Fruit fly (Drosophila melanogaster) whole organism, embryonic: Measurements from ENCODE around the gene Edg78E.

Experiments used
- Abd-B ChIP-seq: fragments of 200-800 bp; sonication (Bioruptor generic); optimal IDR thresholded peaks from 2 replicates; lab custom pipeline; 2018; ENCODE audit warnings: missing biosample characterization, mild to moderate bottlenecking, missing genetic modification characterization, moderate library complexity
- B-H1 ChIP-seq: fragments of 200-800 bp; sonication (Bioruptor generic); IDR thresholded peaks from 3 replicates; pipeline ENCODE4 v1.3.6; 2022; ENCODE audit warnings: missing biosample characterization, missing genetic modification characterization
- CG11456 ChIP-seq: fragments of 200-800 bp; sonication (Bioruptor generic); IDR thresholded peaks from 3 replicates; pipeline ENCODE4 v1.3.6; 2022; ENCODE audit warnings: missing biosample characterization, missing genetic modification characterization
- CG12104 ChIP-seq: fragments of 200-800 bp; sonication (Bioruptor generic); optimal IDR thresholded peaks from 3 replicates; lab custom pipeline; 2016; ENCODE audit warnings: missing biosample characterization, missing genetic modification characterization
- CG12219 ChIP-seq: fragments of 200-800 bp; sonication (Bioruptor generic); optimal IDR thresholded peaks from 3 replicates; lab custom pipeline; 2018; ENCODE audit warnings: missing biosample characterization, mild to moderate bottlenecking, missing genetic modification characterization
- CG17328 ChIP-seq: fragments of 200-800 bp; sonication (Bioruptor generic); IDR thresholded peaks from 2 replicates; pipeline ENCODE4 v1.3.6; 2022; ENCODE audit warnings: missing biosample characterization, missing genetic modification characterization
- CG34376 ChIP-seq: fragments of 200-800 bp; sonication (Bioruptor generic); optimal IDR thresholded peaks from 2 replicates; lab custom pipeline; 2018; ENCODE audit warnings: missing biosample characterization, mild to moderate bottlenecking, missing genetic modification characterization
- CG3995 ChIP-seq: fragments of 200-800 bp; sonication (Bioruptor generic); optimal IDR thresholded peaks from 3 replicates; lab custom pipeline; 2016; ENCODE audit warnings: missing biosample characterization, missing genetic modification characterization
- CG4404 ChIP-seq: fragments of 200-800 bp; sonication (Bioruptor generic); IDR thresholded peaks from 2 replicates; pipeline ENCODE4 v1.3.6; 2022; ENCODE audit warnings: missing biosample characterization, missing genetic modification characterization
- CG4730 ChIP-seq: fragments of 200-800 bp; sonication (Bioruptor generic); IDR thresholded peaks from 2 replicates; pipeline ENCODE4 v1.3.6; 2022; ENCODE audit warnings: missing biosample characterization, missing genetic modification characterization
- CG6175 ChIP-seq: fragments of 200-800 bp; sonication (Bioruptor generic); IDR thresholded peaks from 3 replicates; pipeline ENCODE4 v1.3.6; 2022; ENCODE audit warnings: missing biosample characterization, missing genetic modification characterization
- CG6813 ChIP-seq: fragments of 200-800 bp; sonication (Bioruptor generic); optimal IDR thresholded peaks from 2 replicates; lab custom pipeline; 2017; ENCODE audit warnings: missing biosample characterization, missing genetic modification characterization, mild to moderate bottlenecking, moderate library complexity, missing genetic modification reagents
- CG7928 ChIP-seq: fragments of 200-800 bp; sonication (Bioruptor generic); optimal IDR thresholded peaks from 2 replicates; lab custom pipeline; 2017; ENCODE audit warnings: missing biosample characterization, mild to moderate bottlenecking, missing genetic modification characterization
- Deaf1 ChIP-seq: fragments of 200-800 bp; optimal IDR thresholded peaks from 3 replicates; lab custom pipeline; 2019; ENCODE audit warnings: missing biosample characterization, mild to moderate bottlenecking, missing genetic modification characterization, moderate library complexity
- Dfd ChIP-seq, 2 experiments: fragments of >200 bp; optimal IDR thresholded peaks; 2 replicates each; lab custom pipeline; 2017; ENCODE audit warnings: missing biosample characterization in 2 of 2, missing genetic modification characterization in 2 of 2
- Dref ChIP-seq: fragments of 200-800 bp; sonication (Bioruptor generic); IDR thresholded peaks from 2 replicates; pipeline ENCODE4 v1.3.6; 2022; ENCODE audit warnings: missing biosample characterization, missing genetic modification characterization
- GATAe ChIP-seq: fragments of 200-800 bp; sonication (Bioruptor generic); conservative IDR thresholded peaks from 2 replicates; pipeline ENCODE4 v1.3.6; 2022; ENCODE audit warnings: missing biosample characterization, missing genetic modification characterization
- Med ChIP-seq: fragments of 200-800 bp; sonication (Bioruptor generic); peaks from one replicate; lab custom pipeline; 2016; ENCODE audit warnings: missing biosample characterization, missing genetic modification characterization, mild to moderate bottlenecking, inconsistent platforms, moderate library complexity
- Rfx ChIP-seq: fragments of 200-800 bp; sonication (Bioruptor generic); IDR thresholded peaks from 2 replicates; pipeline ENCODE4 v1.3.6; 2022; ENCODE audit warnings: missing biosample characterization, missing genetic modification characterization
- Sin3A ChIP-seq: fragments of >200 bp; optimal IDR thresholded peaks from 2 replicates; lab custom pipeline; 2018
- Six4 ChIP-seq: fragments of 200-800 bp; sonication (Bioruptor generic); optimal IDR thresholded peaks from 2 replicates; lab custom pipeline; 2016; ENCODE audit warnings: missing biosample characterization, missing genetic modification characterization
- amos ChIP-seq: fragments of 200-800 bp; sonication (Bioruptor generic); IDR thresholded peaks from 2 replicates; pipeline ENCODE4 v1.3.6; 2022; ENCODE audit warnings: missing biosample characterization, missing genetic modification characterization; ENCODE audit not compliant: partially characterized antibody
- ara ChIP-seq: fragments of 200-800 bp; sonication (Bioruptor generic); IDR thresholded peaks from 2 replicates; pipeline ENCODE4 v1.3.6; 2022; ENCODE audit warnings: missing biosample characterization, missing genetic modification characterization
- cg ChIP-seq: fragments of 200-800 bp; sonication (Bioruptor generic); optimal IDR thresholded peaks from 3 replicates; lab custom pipeline; 2019; ENCODE audit warnings: missing biosample characterization, mild to moderate bottlenecking, missing genetic modification characterization, moderate library complexity
- ci ChIP-seq: fragments of 200-800 bp; sonication (Bioruptor generic); IDR thresholded peaks from 3 replicates; pipeline ENCODE4 v1.3.6; 2022; ENCODE audit warnings: missing biosample characterization, missing genetic modification characterization
- dati ChIP-seq: fragments of 200-800 bp; sonication (Bioruptor generic); IDR thresholded peaks from 2 replicates; pipeline ENCODE4 v1.3.6; 2022; ENCODE audit warnings: missing biosample characterization, missing genetic modification characterization
- ftz-f1 ChIP-seq: fragments of 200-800 bp; sonication (Bioruptor generic); optimal IDR thresholded peaks from 2 replicates; lab custom pipeline; 2016; ENCODE audit warnings: missing biosample characterization, missing genetic modification characterization
- gem ChIP-seq: fragments of 200-800 bp; sonication (Bioruptor generic); optimal IDR thresholded peaks from 2 replicates; lab custom pipeline; 2019; ENCODE audit warnings: missing biosample characterization, mild to moderate bottlenecking, missing genetic modification characterization, moderate library complexity
- grn ChIP-seq: fragments of 200-800 bp; sonication (Bioruptor generic); optimal IDR thresholded peaks from 3 replicates; lab custom pipeline; 2017; ENCODE audit warnings: missing biosample characterization, missing genetic modification characterization
- hbn ChIP-seq: fragments of 200-800 bp; sonication (Bioruptor generic); IDR thresholded peaks from 2 replicates; pipeline ENCODE4 v1.3.6; 2022; ENCODE audit warnings: missing biosample characterization, missing genetic modification characterization; ENCODE audit not compliant: partially characterized antibody
- ind ChIP-seq: fragments of 200-800 bp; sonication (Bioruptor generic); optimal IDR thresholded peaks from 3 replicates; lab custom pipeline; 2016; ENCODE audit warnings: missing biosample characterization, missing genetic modification characterization
- knrl ChIP-seq: fragments of 200-800 bp; sonication (Bioruptor generic); IDR thresholded peaks from 3 replicates; pipeline ENCODE4 v1.3.6; 2022; ENCODE audit warnings: missing biosample characterization, missing genetic modification characterization; ENCODE audit not compliant: partially characterized antibody
- lbe ChIP-seq: fragments of 200-800 bp; sonication (Bioruptor generic); optimal IDR thresholded peaks from 2 replicates; lab custom pipeline; 2016; ENCODE audit warnings: missing biosample characterization, mild to moderate bottlenecking, missing genetic modification characterization
- lov ChIP-seq, 2 experiments: fragments of 200-800 bp in 1 of 2; fragments of >200 bp in 1 of 2; sonication (Bioruptor generic) in 1 of 2; IDR thresholded peaks in 1 of 2; optimal IDR thresholded peaks in 1 of 2; 2 replicates in 1 of 2; 3 replicates in 1 of 2; pipeline versions ENCODE4 v1.3.6 to Lab custom; 2017 to 2022; ENCODE audit warnings: missing biosample characterization in 1 of 2, missing genetic modification characterization in 1 of 2
- maf-S ChIP-seq: fragments of 200-800 bp; sonication (Bioruptor generic); optimal IDR thresholded peaks from 2 replicates; lab custom pipeline; 2016; ENCODE audit warnings: missing biosample characterization, missing genetic modification characterization
- mirr ChIP-seq: fragments of 200-800 bp; sonication (Bioruptor generic); optimal IDR thresholded peaks from 3 replicates; lab custom pipeline; 2018; ENCODE audit warnings: missing biosample characterization, mild to moderate bottlenecking, missing genetic modification characterization
- onecut ChIP-seq: fragments of 200-800 bp; sonication (Bioruptor generic); IDR thresholded peaks from 2 replicates; pipeline ENCODE4 v1.3.6; 2022; ENCODE audit warnings: missing biosample characterization, missing genetic modification characterization
- pfk ChIP-seq: fragments of 200-800 bp; sonication (Bioruptor generic); optimal IDR thresholded peaks from 2 replicates; lab custom pipeline; 2018; ENCODE audit warnings: missing biosample characterization, mild to moderate bottlenecking, missing genetic modification characterization, moderate library complexity
- psq ChIP-seq: fragments of 200-800 bp; sonication (Bioruptor generic); optimal IDR thresholded peaks from 2 replicates; lab custom pipeline; 2017; ENCODE audit warnings: missing biosample characterization, missing genetic modification characterization
- salm ChIP-seq: fragments of 200-800 bp; sonication (Bioruptor generic); optimal IDR thresholded peaks from 2 replicates; lab custom pipeline; 2018; ENCODE audit warnings: missing biosample characterization, mild to moderate bottlenecking, missing genetic modification characterization
- slbo ChIP-seq: fragments of 200-800 bp; sonication (Bioruptor generic); IDR thresholded peaks from 2 replicates; pipeline ENCODE4 v1.3.6; 2022; ENCODE audit warnings: missing biosample characterization, missing genetic modification characterization
- sqz ChIP-seq: fragments of 200-800 bp; sonication (Bioruptor generic); optimal IDR thresholded peaks from 3 replicates; lab custom pipeline; 2018; ENCODE audit warnings: missing biosample characterization, mild to moderate bottlenecking, missing genetic modification characterization
- stc ChIP-seq: fragments of 200-800 bp; sonication (Bioruptor generic); IDR thresholded peaks from 2 replicates; pipeline ENCODE4 v1.3.6; 2022; ENCODE audit warnings: missing biosample characterization, missing genetic modification characterization
- unpg ChIP-seq: fragments of 200-800 bp; sonication (Bioruptor generic); optimal IDR thresholded peaks from 3 replicates; lab custom pipeline; 2018; ENCODE audit warnings: missing biosample characterization, mild to moderate bottlenecking, missing genetic modification characterization, moderate library complexity
- wor ChIP-seq: fragments of 200-800 bp; sonication (Bioruptor generic); IDR thresholded peaks from 2 replicates; pipeline ENCODE4 v1.3.6; 2022; ENCODE audit warnings: missing biosample characterization, missing genetic modification characterization
- zf30C ChIP-seq: fragments of 200-800 bp; sonication (Bioruptor generic); optimal IDR thresholded peaks from 3 replicates; lab custom pipeline; 2018; ENCODE audit warnings: missing biosample characterization, mild to moderate bottlenecking, missing genetic modification characterization

The Edg78E gene

DNA sequence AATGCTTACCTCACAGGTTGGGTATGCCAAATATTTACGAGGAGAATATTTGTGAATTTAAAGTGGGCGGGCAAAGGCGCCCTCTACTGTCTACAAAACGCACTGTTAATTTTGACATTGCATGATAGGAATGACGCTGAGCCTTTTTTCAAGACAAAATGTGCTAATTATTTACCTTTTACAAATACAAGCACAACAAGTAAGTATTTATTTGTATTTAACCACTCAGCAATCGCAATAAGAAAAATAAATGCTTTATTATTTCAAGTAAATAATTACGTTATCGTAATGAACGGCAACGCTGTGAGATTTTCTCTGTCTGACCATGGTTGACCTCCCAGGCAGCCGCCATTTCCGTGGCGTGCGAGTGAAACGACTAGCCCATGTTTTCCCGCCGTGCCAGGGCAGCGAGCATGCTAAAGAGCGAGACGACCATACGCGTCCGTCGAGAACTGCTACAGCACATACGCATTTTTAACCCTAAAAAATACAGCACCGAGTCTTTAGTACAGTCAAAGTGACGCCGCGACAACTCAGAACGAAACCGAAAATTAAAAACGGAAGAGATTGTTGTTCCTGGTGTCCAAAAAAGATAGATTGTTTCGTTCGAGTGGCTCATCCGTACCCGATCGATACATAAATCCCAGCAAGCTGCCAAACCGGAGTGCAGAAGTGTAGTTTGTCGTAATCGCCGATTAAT, 11.8 kb downstream of the Edg78E start, which contains the start of the genes CG12974 and pzg (continued):
- peak; percentile 62 for TF ChIP-seq CG17328
- peak; percentile 90 for TF ChIP-seq Sin3A (lab: Kevin White, UChicago)
- TF ChIP-seq maf-S = peak; percentile 69

DNA sequence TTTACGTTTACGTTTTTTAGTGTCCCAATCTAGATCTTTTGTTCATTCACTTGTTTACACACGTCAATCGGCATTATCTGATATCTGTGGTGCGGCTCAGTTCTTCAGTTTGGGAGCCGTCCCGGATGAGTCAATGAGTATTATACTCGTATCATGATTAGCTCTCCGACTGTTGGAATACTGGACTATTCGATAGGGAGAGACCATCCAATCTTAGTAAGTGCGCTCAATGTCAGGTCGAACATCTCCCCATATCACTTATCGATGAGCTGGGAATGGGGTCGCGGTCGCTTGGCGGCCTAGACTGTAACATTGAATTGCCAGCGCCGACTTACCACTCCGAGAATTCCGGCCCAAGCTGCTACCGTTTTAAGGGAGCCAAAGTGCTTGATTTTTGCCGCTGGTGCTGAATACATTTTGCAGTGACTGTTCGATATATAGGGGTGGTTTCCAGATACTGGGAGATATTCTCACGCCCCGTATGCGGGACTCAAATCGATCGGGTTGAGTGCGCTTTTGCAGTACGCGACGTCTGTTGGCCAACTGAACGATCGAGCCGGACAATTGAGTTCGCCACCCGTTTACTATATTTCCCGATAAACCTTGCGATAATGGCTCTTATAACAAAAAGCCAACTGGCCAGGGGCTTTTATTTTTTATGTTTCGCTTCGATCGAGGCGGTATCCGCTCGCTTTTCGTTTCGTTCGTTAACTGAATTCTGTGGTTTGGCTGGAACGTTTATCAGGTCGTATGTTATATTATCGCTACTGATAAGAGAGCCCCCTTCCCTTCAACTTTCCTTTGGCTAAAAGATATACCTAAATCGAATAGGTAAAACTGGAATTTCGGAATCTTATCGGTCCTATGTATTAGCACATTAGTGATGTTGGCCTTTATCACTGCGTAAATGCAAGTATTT, 12.6 kb downstream of the Edg78E start:
- TF ChIP-seq grn (GFP tag; lab: Kevin White, UChicago) (peak; percentile 75), pfk (peak; percentile 6), zf30C (no peak), dati (0 out of 2 replicates have a peak, but pooled peaks have one; percentile 2), sqz (GFP tag; lab: Kevin White, UChicago) (no peak), knrl (no peak), lov (optimal IDR thresholded peaks at IDR 0.05; lab: Kevin White, UChicago) (no peak), lov (GFP tag; IDR thresholded peaks at IDR 0.05; lab: Robert Waterston, UW) (no peak), Dfd (GFP tag; optimal IDR thresholded peaks at IDR 0.05; lab: Kevin White, UChicago) (no peak), B-H1 (no peak), CG4404 (GFP tag; lab: Robert Waterston, UW) (no peak), CG11456 (GFP tag; lab: Robert Waterston, UW) (0 out of 3 replicates have a peak, but pooled peaks have one; percentile 17), CG12219 (GFP tag; lab: Kevin White, UChicago) (no peak), CG3995 (GFP tag; lab: Kevin White, UChicago) (no peak), CG34376 (peak; percentile 97), CG6175 (GFP tag; lab: Robert Waterston, UW) (no peak), salm (tag; lab: Kevin White, UChicago) (no peak), CG6813 (GFP tag; lab: Kevin White, UChicago) (no peak), ci (GFP tag; lab: Robert Waterston, UW) (0 out of 3 replicates have a peak, but pooled peaks have one; percentile 16), CG12104 (no peak), GATAe (peak; percentile 85), Six4 (no peak), stc (GFP tag; lab: Robert Waterston, UW) (no peak), ftz-f1 (GFP tag; lab: Kevin White, UChicago) (no peak), cg (GFP tag; lab: Kevin White, UChicago) (no peak), ind (GFP tag; lab: Kevin White, UChicago) (no peak), mirr (GFP tag; lab: Kevin White, UChicago) (peak; percentile 96), CG7928 (GFP tag; lab: Kevin White, UChicago) (no peak), Med (GFP tag; lab: Kevin White, UChicago) (peak; percentile 56), psq (GFP tag; lab: Kevin White, UChicago) (no peak), CG4730 (GFP tag; lab: Robert Waterston, UW) (no peak), ara (0 out of 2 replicates have a peak, but pooled peaks have one; percentile 31), unpg (GFP tag; lab: Kevin White, UChicago) (no peak), onecut (GFP tag; lab: Robert Waterston, UW) (peak; percentile 12; the same call in 1 of the 2 replicates), Abd-B (GFP tag; lab: Kevin White, UChicago) (no peak), hbn (GFP tag; lab: Robert Waterston, UW) (no peak), lbe (GFP tag; lab: Kevin White, UChicago) (no peak), amos (GFP tag; lab: Robert Waterston, UW) (peak; percentile 20; the same call in 1 of the 2 replicates), wor (GFP tag; lab: Robert Waterston, UW) (no peak), slbo (0 out of 2 replicates have a peak, but pooled peaks have one; percentile 26), Dref (GFP tag; lab: Robert Waterston, UW) (no peak), gem (no peak), Deaf1 (tag; lab: Kevin White, UChicago) (peak; percentile 73), Rfx (0 out of 2 replicates have a peak, but pooled peaks have one; percentile 34)
